Worm (Caenorhabditis elegans) whole organism, late embryonic: ENCODE data around the gene abu-10.

ENCODE experiments used
- che-1 ChIP-seq: sonication (generic microtip); optimal IDR thresholded peaks from 2 replicates; lab custom pipeline; 2016; ENCODE audit warnings: mild to moderate bottlenecking, missing genetic modification characterization, missing compliant biosample characterization
- dmd-4 ChIP-seq: sonication (generic microtip); optimal IDR thresholded peaks from 2 replicates; lab custom pipeline; 2016; ENCODE audit warnings: borderline replicate concordance, missing genetic modification characterization, missing compliant biosample characterization
- elt-2 ChIP-seq: sonication (generic microtip); optimal IDR thresholded peaks from 2 replicates; lab custom pipeline; 2016; ENCODE audit warnings: missing genetic modification reagents, missing genetic modification characterization, missing compliant biosample characterization
- fkh-6 ChIP-seq: sonication (generic microtip); optimal IDR thresholded peaks from 2 replicates; lab custom pipeline; 2016; ENCODE audit warnings: missing genetic modification characterization, missing compliant biosample characterization
- nhr-232 ChIP-seq: sonication (generic microtip); optimal IDR thresholded peaks from 2 replicates; lab custom pipeline; 2016; ENCODE audit warnings: missing genetic modification characterization, missing compliant biosample characterization
- tbx-2 ChIP-seq: sonication (generic microtip); optimal IDR thresholded peaks from 2 replicates; lab custom pipeline; 2016; ENCODE audit warnings: missing genetic modification characterization, missing compliant biosample characterization

DNA sequence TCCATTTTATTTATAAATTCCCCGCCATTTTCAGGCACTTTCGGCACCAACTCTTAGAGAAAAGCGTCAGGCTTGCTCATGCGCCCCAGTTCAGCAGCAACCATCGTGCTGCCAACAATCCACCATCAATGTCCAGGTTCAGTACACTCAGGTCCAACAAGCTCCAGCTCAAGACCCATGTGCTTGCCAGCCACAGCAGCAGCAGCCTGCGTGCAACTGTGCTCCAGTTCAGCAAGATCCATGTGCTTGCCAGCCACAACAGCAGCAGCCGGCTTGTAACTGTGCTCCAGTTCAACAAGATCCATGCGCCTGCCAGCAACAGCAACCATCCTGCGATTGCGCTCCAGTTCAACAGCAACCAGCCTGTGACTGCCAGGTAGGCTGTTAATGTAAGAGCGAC, 306 bp downstream of the abu-10 start:
- no peak for TF ChIP-seq nhr-232 (tag; lab: Kevin White, UChicago)
- TF ChIP-seq che-1 (tag; lab: Kevin White, UChicago): no peak
- no peak for TF ChIP-seq dmd-4
- TF ChIP-seq tbx-2: no peak
- no peak for TF ChIP-seq fkh-6
- TF ChIP-seq elt-2: no peak
